Worm (Caenorhabditis elegans) whole organism, L4/young adult: ENCODE measurements around the gene npax-4.

Experiments used
- W03F9.2 ChIP-seq: fragments of 150-350 bp; optimal IDR thresholded peaks from 2 replicates; lab custom pipeline; 2014; ENCODE audit warnings: missing biosample characterization, missing genetic modification characterization
- dao-5 ChIP-seq: sonication (generic microtip); optimal IDR thresholded peaks from 2 replicates; lab custom pipeline; 2016; ENCODE audit warnings: missing genotype, missing genetic modification characterization, moderate library complexity, missing compliant biosample characterization
- him-1 ChIP-seq: sonication (generic microtip); optimal IDR thresholded peaks from 2 replicates; lab custom pipeline; 2016; ENCODE audit warnings: missing genotype, missing genetic modification reagents, missing genetic modification characterization, missing compliant biosample characterization

- no peak for TF ChIP-seq W03F9.2 (tag; lab: Kevin White, UChicago)
- no peak for TF ChIP-seq dao-5
- no peak for TF ChIP-seq him-1
Measured at ce11 chrIV:8852194-8852593, 27.5 kb downstream of the npax-4 start, which contains the start of gene alp-1.
